Worm (Caenorhabditis elegans) whole organism, L4 larva: Measurements from ENCODE around the gene sre-13.

ENCODE experiments used
- D1046.2 ChIP-seq: fragments of 200-800 bp; sonication (Bioruptor generic); IDR thresholded peaks from 2 replicates; pipeline ENCODE4 v1.3.6; 2022; ENCODE audit warnings: missing genetic modification characterization, missing compliant biosample characterization
- F49E8.2 ChIP-seq: sonication (generic microtip); optimal IDR thresholded peaks from 2 replicates; lab custom pipeline; 2016; ENCODE audit warnings: missing compliant biosample characterization, mild to moderate bottlenecking, missing genetic modification characterization, borderline replicate concordance
- T20F7.1 ChIP-seq: fragments of 200-800 bp; sonication (Bioruptor generic); optimal IDR thresholded peaks from 2 replicates; lab custom pipeline; 2018; ENCODE audit warnings: mild to moderate bottlenecking, missing genetic modification characterization, missing compliant biosample characterization
- T26A8.4 ChIP-seq: fragments of 200-800 bp; sonication (Bioruptor generic); IDR thresholded peaks from 2 replicates; pipeline ENCODE4 v1.3.6; 2022; ENCODE audit warnings: missing genetic modification characterization, missing compliant biosample characterization
- Y105C5A.15 ChIP-seq: fragments of 200-800 bp; sonication (Bioruptor generic); IDR thresholded peaks from 2 replicates; pipeline ENCODE4 v1.3.6; 2022; ENCODE audit warnings: missing genetic modification characterization, missing compliant biosample characterization
- aha-1 ChIP-seq: fragments of 150-350 bp; peaks from one replicate; lab custom pipeline; 2014; ENCODE audit warnings: missing biosample characterization, missing genetic modification characterization
- aly-2 ChIP-seq: sonication (generic microtip); optimal IDR thresholded peaks from 2 replicates; lab custom pipeline; 2018; ENCODE audit warnings: missing biosample characterization, missing genetic modification characterization
- ceh-20 ChIP-seq: fragments of 200-800 bp; sonication (Bioruptor generic); IDR thresholded peaks from 2 replicates; pipeline ENCODE4 v1.3.6; 2022; ENCODE audit warnings: missing genetic modification reagents, missing genetic modification characterization, missing compliant biosample characterization
- ceh-62 ChIP-seq: sonication (generic microtip); optimal IDR thresholded peaks from 2 replicates; lab custom pipeline; 2017; ENCODE audit warnings: missing biosample characterization, missing genetic modification characterization
- ceh-82 ChIP-seq: sonication (generic microtip); optimal IDR thresholded peaks from 2 replicates; lab custom pipeline; 2017; ENCODE audit warnings: missing biosample characterization, missing genetic modification characterization
- daf-12 ChIP-seq: fragments of 150-350 bp; optimal IDR thresholded peaks from 2 replicates; lab custom pipeline; 2014; ENCODE audit warnings: missing biosample characterization, missing genetic modification reagents, missing genetic modification characterization
- daf-16 ChIP-seq, 3 experiments: sonication (generic microtip); optimal IDR thresholded peaks; 2 replicates each; lab custom pipeline; 2016 to 2017; ENCODE audit warnings: missing genetic modification characterization in 3 of 3, missing genetic modification reagents in 3 of 3, mild to moderate bottlenecking in 2 of 3, missing compliant biosample characterization in 2 of 3, missing biosample characterization in 1 of 3, moderate library complexity in 1 of 3
- dmd-6 ChIP-seq: fragments of 200-800 bp; sonication (Bioruptor generic); IDR thresholded peaks from 2 replicates; pipeline ENCODE4 v1.3.6; 2022; ENCODE audit warnings: missing genetic modification reagents, missing genetic modification characterization, missing compliant biosample characterization
- dmd-8 ChIP-seq: fragments of 200-800 bp; sonication (Bioruptor generic); IDR thresholded peaks from 2 replicates; pipeline ENCODE4 v1.3.6; 2022; ENCODE audit warnings: missing genetic modification characterization, missing compliant biosample characterization
- duxl-1 ChIP-seq: sonication (generic microtip); optimal IDR thresholded peaks from 2 replicates; lab custom pipeline; 2016; ENCODE audit warnings: mild to moderate bottlenecking, missing genetic modification characterization, moderate library complexity, missing compliant biosample characterization; ENCODE audit not compliant: poor library complexity
- dve-1 ChIP-seq: sonication (generic microtip); optimal IDR thresholded peaks from 2 replicates; lab custom pipeline; 2017; ENCODE audit warnings: antibody characterized with exemption, mild to moderate bottlenecking, missing genetic modification characterization, missing compliant biosample characterization; ENCODE audit not compliant: insufficient read depth
- hif-1 ChIP-seq, 2 experiments: sonication (generic microtip); optimal IDR thresholded peaks; 2 replicates each; lab custom pipeline; 2016 to 2017; ENCODE audit warnings: missing compliant biosample characterization in 2 of 2, missing genetic modification characterization in 2 of 2, missing genetic modification reagents in 2 of 2, missing genotype in 2 of 2, mild to moderate bottlenecking in 1 of 2
- hlh-11 ChIP-seq: fragments of 200-800 bp; sonication (Bioruptor generic); optimal IDR thresholded peaks from 2 replicates; lab custom pipeline; 2018; ENCODE audit warnings: mild to moderate bottlenecking, missing genetic modification characterization, missing compliant biosample characterization
- hlh-30 ChIP-seq: sonication (generic microtip); optimal IDR thresholded peaks from 2 replicates; lab custom pipeline; 2017; ENCODE audit warnings: antibody characterized with exemption, mild to moderate bottlenecking, missing genetic modification characterization, missing compliant biosample characterization; ENCODE audit not compliant: insufficient read depth
- hmg-1.1 ChIP-seq: fragments of 200-800 bp; sonication (Bioruptor generic); IDR thresholded peaks from 2 replicates; pipeline ENCODE4 v1.3.6; 2022; ENCODE audit warnings: missing genetic modification reagents, missing genetic modification characterization, missing compliant biosample characterization
- lin-1 ChIP-seq: fragments of 200-800 bp; sonication (Bioruptor generic); IDR thresholded peaks from 2 replicates; pipeline ENCODE4 v1.3.6; 2022; ENCODE audit warnings: missing genetic modification reagents, missing genetic modification characterization, missing compliant biosample characterization
- lin-13 ChIP-seq: fragments of 150-350 bp; optimal IDR thresholded peaks from 2 replicates; lab custom pipeline; 2014; ENCODE audit warnings: missing biosample characterization, missing genetic modification reagents, missing genetic modification characterization
- lin-29 ChIP-seq: fragments of 200-800 bp; sonication (Bioruptor generic); IDR thresholded peaks from 2 replicates; pipeline ENCODE4 v1.3.6; 2022; ENCODE audit warnings: missing genetic modification reagents, missing genetic modification characterization, missing compliant biosample characterization
- lir-3 ChIP-seq: sonication (generic microtip); optimal IDR thresholded peaks from 2 replicates; lab custom pipeline; 2016; ENCODE audit warnings: mild to moderate bottlenecking, missing genetic modification characterization, missing compliant biosample characterization
- lsy-2 ChIP-seq, 2 experiments: fragments of 150-350 bp in 1 of 2; sonication (generic microtip) in 1 of 2; optimal IDR thresholded peaks; 2 replicates each; lab custom pipeline; 2014 to 2017; ENCODE audit warnings: missing biosample characterization in 2 of 2, missing genetic modification characterization in 2 of 2
- madf-9 ChIP-seq: fragments of 200-800 bp; sonication (Bioruptor generic); conservative IDR thresholded peaks from 2 replicates; pipeline ENCODE4 v1.3.6; 2022; ENCODE audit warnings: missing genetic modification reagents, missing genetic modification characterization, missing compliant biosample characterization
- mdl-1 ChIP-seq, 2 experiments: fragments of 150-350 bp in 1 of 2; sonication (generic microtip) in 1 of 2; optimal IDR thresholded peaks; 2 replicates each; lab custom pipeline; 2014 to 2017; ENCODE audit warnings: missing biosample characterization in 2 of 2, missing genetic modification characterization in 2 of 2
- mep-1 ChIP-seq: fragments of 150-350 bp; sonication (generic microtip); optimal IDR thresholded peaks from 3 replicates; lab custom pipeline; 2014; ENCODE audit warnings: missing biosample characterization, missing genetic modification characterization
- mes-2 ChIP-seq: sonication (generic microtip); optimal IDR thresholded peaks from 2 replicates; lab custom pipeline; 2016; ENCODE audit warnings: missing genotype, mild to moderate bottlenecking, missing genetic modification characterization, missing compliant biosample characterization; ENCODE audit not compliant: poor library complexity, severe bottlenecking
- mxl-3 ChIP-seq: fragments of 200-800 bp; sonication (Bioruptor generic); optimal IDR thresholded peaks from 2 replicates; lab custom pipeline; 2018; ENCODE audit warnings: mild to moderate bottlenecking, missing genetic modification characterization, missing compliant biosample characterization
- nhr-28 ChIP-seq: fragments of 150-350 bp; optimal IDR thresholded peaks from 2 replicates; lab custom pipeline; 2014; ENCODE audit warnings: missing biosample characterization, missing genetic modification characterization
- nhr-6 ChIP-seq: fragments of 150-350 bp; optimal IDR thresholded peaks from 2 replicates; lab custom pipeline; 2014; ENCODE audit warnings: missing biosample characterization, missing genetic modification characterization
- nhr-76 ChIP-seq: fragments of 150-350 bp; optimal IDR thresholded peaks from 2 replicates; lab custom pipeline; 2014; ENCODE audit warnings: missing biosample characterization, missing genetic modification characterization
- nhr-77 ChIP-seq: fragments of 150-350 bp; optimal IDR thresholded peaks from 2 replicates; lab custom pipeline; 2014; ENCODE audit warnings: missing biosample characterization, missing genetic modification characterization
- pha-4 ChIP-seq, 2 experiments: fragments of 150-350 bp in 1 of 2; fragments of 200-800 bp in 1 of 2; sonication (Bioruptor generic) in 1 of 2; IDR thresholded peaks in 1 of 2; optimal IDR thresholded peaks in 1 of 2; 2 replicates each; pipeline versions ENCODE4 v1.3.6 to Lab custom; 2014 to 2022; ENCODE audit warnings: missing genetic modification characterization in 2 of 2, missing genetic modification reagents in 2 of 2, missing biosample characterization in 1 of 2, missing compliant biosample characterization in 1 of 2
- php-3 ChIP-seq: fragments of 200-800 bp; sonication (Bioruptor generic); IDR thresholded peaks from 2 replicates; pipeline ENCODE4 v1.3.6; 2022; ENCODE audit warnings: missing genetic modification reagents, missing genetic modification characterization, missing compliant biosample characterization
- pqm-1 ChIP-seq: sonication (generic microtip); optimal IDR thresholded peaks from 2 replicates; lab custom pipeline; 2017; ENCODE audit warnings: missing biosample characterization, missing genetic modification characterization
- saeg-2 ChIP-seq: fragments of 200-800 bp; sonication (Bioruptor generic); IDR thresholded peaks from 2 replicates; pipeline ENCODE4 v1.3.6; 2022; ENCODE audit warnings: missing genetic modification reagents, missing genetic modification characterization, missing compliant biosample characterization
- unc-62 ChIP-seq, 3 experiments: fragments of 150-350 bp in 1 of 3; sonication (generic microtip); optimal IDR thresholded peaks in 2 of 3; peaks in 1 of 3; 1 replicate in 1 of 3; 2 replicates in 2 of 3; lab custom pipeline; 2014 to 2017; ENCODE audit warnings: missing biosample characterization in 3 of 3, missing genetic modification characterization in 3 of 3, missing genetic modification reagents in 3 of 3, missing genotype in 1 of 3
- zag-1 ChIP-seq: fragments of 150-350 bp; optimal IDR thresholded peaks from 2 replicates; lab custom pipeline; 2014; ENCODE audit warnings: missing biosample characterization, missing genetic modification characterization
- zfp-3 ChIP-seq: fragments of 200-800 bp; sonication (Bioruptor generic); conservative IDR thresholded peaks from 2 replicates; pipeline ENCODE4 v1.3.6; 2022; ENCODE audit warnings: missing genetic modification reagents, missing genetic modification characterization, missing compliant biosample characterization
- zip-11 ChIP-seq: fragments of 200-800 bp; sonication (Bioruptor generic); IDR thresholded peaks from 2 replicates; pipeline ENCODE4 v1.3.6; 2022; ENCODE audit warnings: missing genetic modification characterization, missing compliant biosample characterization
- zip-2 ChIP-seq: fragments of 150-350 bp; optimal IDR thresholded peaks from 2 replicates; lab custom pipeline; 2014; ENCODE audit warnings: missing biosample characterization, missing genetic modification characterization
- ztf-11 ChIP-seq: fragments of 150-350 bp; optimal IDR thresholded peaks from 2 replicates; lab custom pipeline; 2014; ENCODE audit warnings: missing biosample characterization, missing genetic modification characterization

sre-13 gene

DNA sequence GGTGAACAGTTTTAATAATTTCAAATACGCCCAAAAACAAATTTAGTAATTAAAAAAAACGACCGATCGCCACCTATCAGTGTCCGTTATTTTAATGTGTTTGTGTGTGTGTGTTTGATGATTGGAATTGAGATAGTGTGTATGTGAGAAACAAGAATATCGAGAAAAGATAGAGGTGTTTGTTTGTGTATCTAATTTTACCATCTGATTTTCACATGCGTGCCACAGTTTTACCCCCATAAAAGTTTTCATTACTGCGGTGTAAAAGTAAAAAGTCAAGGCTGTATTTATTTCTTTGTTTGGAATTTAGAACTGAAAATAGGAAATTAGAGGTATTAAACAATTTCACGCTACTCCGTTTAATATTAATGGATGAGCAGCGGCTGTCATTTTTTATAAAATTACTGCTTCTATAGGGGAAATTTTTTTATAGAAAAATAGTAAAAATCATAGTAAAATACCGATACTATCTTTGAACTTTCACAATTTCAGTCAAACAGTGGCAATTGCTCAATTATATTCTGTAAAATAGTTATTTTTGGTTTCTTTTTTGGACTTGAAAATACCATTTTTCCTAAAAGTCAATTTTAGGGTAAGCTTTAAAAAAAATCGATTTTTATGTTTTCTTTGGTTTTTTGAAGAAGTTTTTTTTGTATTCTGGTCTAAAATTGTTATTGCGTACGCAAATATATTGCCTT, 36.6 kb downstream of the sre-13 start:
- TF ChIP-seq Y105C5A.15 (no peak), hlh-11 (peak; percentile 34), zip-11 (0 out of 2 replicates have a peak, but pooled peaks have one; percentile 30), hlh-30 (tag; lab: Kevin White, UChicago) (peak; percentile 32), lir-3 (tag; lab: Kevin White, UChicago) (no peak), dmd-6 (GFP tag; lab: Robert Waterston, UW) (peak; percentile 40), hmg-1.1 (GFP tag; lab: Robert Waterston, UW) (no peak), dve-1 (peak; percentile 15), mep-1 (tag; lab: Kevin White, UChicago) (peak; percentile 14), mxl-3 (GFP tag; lab: Kevin White, UChicago) (peak; percentile 28), nhr-6 (tag; lab: Kevin White, UChicago) (peak; percentile 1), nhr-28 (tag; lab: Kevin White, UChicago) (peak; percentile 85), aha-1 (tag; lab: Kevin White, UChicago) (peak; percentile 97), hif-1 (tag; optimal IDR thresholded peaks at IDR 0.05; lab: Kevin White, UChicago) (peak in 1 of 2 experiments; percentile 28), aly-2 (tag; lab: Kevin White, UChicago) (no peak), madf-9 (GFP tag; lab: Robert Waterston, UW) (0 out of 2 replicates have a peak, but pooled peaks have one; percentile 10), mdl-1 (tag; optimal IDR thresholded peaks at IDR 0.05; lab: Kevin White, UChicago) (peak in 1 of 2 experiments; percentile 66), nhr-77 (tag; lab: Kevin White, UChicago) (peak; percentile 87), saeg-2 (GFP tag; lab: Robert Waterston, UW) (0 out of 2 replicates have a peak, but pooled peaks have one; percentile 57), zfp-3 (peak; percentile 74), duxl-1 (tag; lab: Kevin White, UChicago) (no peak), dmd-8 (GFP tag; lab: Robert Waterston, UW) (no peak), pqm-1 (tag; lab: Kevin White, UChicago) (peak; percentile 61), lin-29 (GFP tag; lab: Robert Waterston, UW) (no peak), lin-1 (GFP tag; lab: Robert Waterston, UW) (0 out of 2 replicates have a peak, but pooled peaks have one; percentile 22), mes-2 (tag; lab: Kevin White, UChicago) (peak; percentile 22), zip-2 (no peak), ceh-20 (no peak; the same call in 1 of the 2 replicates), php-3 (GFP tag; lab: Robert Waterston, UW) (peak; percentile 74; the same call in 1 of the 2 replicates), unc-62 (GFP tag; optimal IDR thresholded peaks at IDR 0.05 in 1 of 2; lab: Kevin White, UChicago) (no peak), unc-62 (tag; optimal IDR thresholded peaks at IDR 0.05; lab: Kevin White, UChicago) (no peak), daf-16 (GFP tag; optimal IDR thresholded peaks at IDR 0.05; lab: Kevin White, UChicago) (no peak), daf-16 (tag; optimal IDR thresholded peaks at IDR 0.05; lab: Kevin White, UChicago) (peak; percentile 71), lsy-2 (tag; optimal IDR thresholded peaks at IDR 0.05; lab: Kevin White, UChicago) (peak in 1 of 2 experiments; percentile 33)

DNA sequence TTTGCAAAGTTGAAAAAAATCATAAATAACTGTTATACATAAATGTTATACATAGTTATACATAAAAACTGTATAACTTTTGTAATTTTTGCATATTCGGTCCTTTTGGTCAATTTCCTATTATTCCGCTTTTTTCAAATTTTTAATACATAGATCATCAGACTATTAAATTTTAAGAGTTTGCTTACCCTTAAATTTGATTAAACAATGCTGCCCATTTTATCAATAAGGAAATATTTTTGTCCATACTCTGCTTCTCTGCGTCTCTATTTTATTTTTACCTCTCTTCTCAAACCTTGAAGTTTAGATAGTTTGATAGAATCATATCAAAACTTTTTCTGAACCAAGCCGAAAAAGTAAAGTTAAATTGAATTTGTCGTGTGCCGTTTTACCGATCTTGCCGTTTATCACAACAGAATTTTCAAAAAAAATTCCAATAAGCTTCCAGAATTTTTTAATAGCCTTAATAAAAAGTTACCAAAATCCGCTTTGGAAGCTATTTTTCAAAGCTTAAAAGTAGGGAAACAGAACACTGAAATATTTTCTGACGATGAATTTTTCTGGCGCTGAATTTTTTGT, 37.3 kb downstream of the sre-13 start:
- no peak for TF ChIP-seq pha-4 (GFP tag; IDR thresholded peaks at IDR 0.05; lab: Robert Waterston, UW)
- TF ChIP-seq pha-4 (tag; optimal IDR thresholded peaks at IDR 0.05; lab: Kevin White, UChicago) = no peak
- no peak for TF ChIP-seq nhr-76
- no peak for TF ChIP-seq daf-16 (GFP tag; optimal IDR thresholded peaks at IDR 0.05; lab: Kevin White, UChicago)
- peak; percentile 79 for TF ChIP-seq daf-16 (tag; optimal IDR thresholded peaks at IDR 0.05; lab: Kevin White, UChicago)
- TF ChIP-seq T26A8.4 (GFP tag; lab: Robert Waterston, UW) = no peak
- no peak for TF ChIP-seq nhr-6 (tag; lab: Kevin White, UChicago)
- peak; percentile 43 for TF ChIP-seq nhr-28 (tag; lab: Kevin White, UChicago)
- TF ChIP-seq daf-12 (tag; lab: Kevin White, UChicago) = no peak
- no peak for TF ChIP-seq F49E8.2 (tag; lab: Kevin White, UChicago)
- TF ChIP-seq ceh-20 = no peak
- TF ChIP-seq T20F7.1 = no peak
- no peak for TF ChIP-seq lin-29 (GFP tag; lab: Robert Waterston, UW)
- no peak for TF ChIP-seq D1046.2 (GFP tag; lab: Robert Waterston, UW)
- TF ChIP-seq mep-1 (tag; lab: Kevin White, UChicago) = no peak
- TF ChIP-seq lin-13 (GFP tag; lab: Kevin White, UChicago) = no peak
- TF ChIP-seq aha-1 (tag; lab: Kevin White, UChicago) = peak; percentile 54
- no peak for TF ChIP-seq ceh-82 (tag; lab: Kevin White, UChicago)
- no peak for TF ChIP-seq ceh-62
- TF ChIP-seq duxl-1 (tag; lab: Kevin White, UChicago) = no peak
- TF ChIP-seq Y105C5A.15 = 0 out of 2 replicates have a peak, but pooled peaks have one; percentile 58
- TF ChIP-seq ztf-11 (tag; lab: Kevin White, UChicago) = no peak
- no peak for TF ChIP-seq mes-2 (tag; lab: Kevin White, UChicago)
- TF ChIP-seq zag-1 (tag; lab: Kevin White, UChicago) = no peak
